Worm (Caenorhabditis elegans) whole organism, early embryonic: Measurements from ENCODE around the gene msp-81.
"Not testable (repeated sequence)": the region's sequence is repeated elsewhere in the genome, so short reads cannot be mapped to it uniquely, and the experiment has no call there.

ENCODE experiments used
- B0310.2 ChIP-seq: sonication (generic microtip); optimal IDR thresholded peaks from 2 replicates; lab custom pipeline; 2016; ENCODE audit warnings: mild to moderate bottlenecking, missing genetic modification characterization, missing compliant biosample characterization
- F13C5.2 ChIP-seq: sonication (generic microtip); optimal IDR thresholded peaks from 2 replicates; lab custom pipeline; 2017; ENCODE audit warnings: mild to moderate bottlenecking, missing genetic modification characterization, inconsistent platforms, missing compliant biosample characterization
- aly-1 ChIP-seq: sonication (generic microtip); optimal IDR thresholded peaks from 2 replicates; lab custom pipeline; 2016; ENCODE audit warnings: missing genetic modification characterization, missing compliant biosample characterization
- ama-1 ChIP-seq: fragments of 150-350 bp; optimal IDR thresholded peaks from 2 replicates; lab custom pipeline; 2014
- ceh-13 ChIP-seq: fragments of 200-800 bp; sonication (Bioruptor generic); optimal IDR thresholded peaks from 2 replicates; lab custom pipeline; 2018; ENCODE audit warnings: mild to moderate bottlenecking, missing genetic modification characterization, missing compliant biosample characterization
- ceh-36 ChIP-seq: sonication (generic microtip); optimal IDR thresholded peaks from 2 replicates; lab custom pipeline; 2016; ENCODE audit warnings: missing genetic modification characterization, inconsistent platforms, missing compliant biosample characterization
- ets-7 ChIP-seq: sonication (generic microtip); optimal IDR thresholded peaks from 2 replicates; lab custom pipeline; 2016; ENCODE audit warnings: missing genotype, missing genetic modification characterization, missing compliant biosample characterization
- flt-1 ChIP-seq: fragments of 200-800 bp; sonication (Bioruptor generic); IDR thresholded peaks from 2 replicates; pipeline ENCODE4 v1.3.6; 2022; ENCODE audit warnings: missing genetic modification characterization, missing compliant biosample characterization
- hmbx-1 ChIP-seq: sonication (generic microtip); optimal IDR thresholded peaks from 2 replicates; lab custom pipeline; 2016; ENCODE audit warnings: mild to moderate bottlenecking, missing genetic modification characterization, missing compliant biosample characterization
- hmg-4 ChIP-seq: fragments of 200-800 bp; sonication (Bioruptor generic); optimal IDR thresholded peaks from 2 replicates; lab custom pipeline; 2018; ENCODE audit warnings: mild to moderate bottlenecking, missing genetic modification characterization, missing compliant biosample characterization
- hnd-1 ChIP-seq: sonication (generic microtip); optimal IDR thresholded peaks from 2 replicates; lab custom pipeline; 2016; ENCODE audit warnings: missing genetic modification characterization, missing compliant biosample characterization
- pes-1 ChIP-seq: fragments of 200-800 bp; sonication (Bioruptor generic); IDR thresholded peaks from 2 replicates; pipeline ENCODE4 v1.3.6; 2022; ENCODE audit warnings: missing genetic modification reagents, missing genetic modification characterization, missing compliant biosample characterization
- scrt-1 ChIP-seq: fragments of 200-800 bp; sonication (Bioruptor generic); IDR thresholded peaks from 2 replicates; pipeline ENCODE4 v1.3.6; 2022; ENCODE audit warnings: missing genetic modification characterization, missing compliant biosample characterization
- sea-1 ChIP-seq: fragments of 200-800 bp; sonication (Bioruptor generic); conservative IDR thresholded peaks from 2 replicates; pipeline ENCODE4 v1.3.6; 2022; ENCODE audit warnings: missing genetic modification characterization, missing compliant biosample characterization
- tbx-11 ChIP-seq: fragments of 200-800 bp; sonication (Bioruptor generic); IDR thresholded peaks from 2 replicates; pipeline ENCODE4 v1.3.6; 2022; ENCODE audit warnings: missing genetic modification characterization, missing compliant biosample characterization
- tbx-37 ChIP-seq: fragments of 200-800 bp; sonication (Bioruptor generic); conservative IDR thresholded peaks from 2 replicates; pipeline ENCODE4 v1.3.6; 2022; ENCODE audit warnings: missing genetic modification reagents, missing genetic modification characterization, missing compliant biosample characterization
- tra-4 ChIP-seq: sonication (generic microtip); optimal IDR thresholded peaks from 2 replicates; lab custom pipeline; 2017; ENCODE audit warnings: missing genetic modification characterization, missing compliant biosample characterization

msp-81 gene

DNA sequence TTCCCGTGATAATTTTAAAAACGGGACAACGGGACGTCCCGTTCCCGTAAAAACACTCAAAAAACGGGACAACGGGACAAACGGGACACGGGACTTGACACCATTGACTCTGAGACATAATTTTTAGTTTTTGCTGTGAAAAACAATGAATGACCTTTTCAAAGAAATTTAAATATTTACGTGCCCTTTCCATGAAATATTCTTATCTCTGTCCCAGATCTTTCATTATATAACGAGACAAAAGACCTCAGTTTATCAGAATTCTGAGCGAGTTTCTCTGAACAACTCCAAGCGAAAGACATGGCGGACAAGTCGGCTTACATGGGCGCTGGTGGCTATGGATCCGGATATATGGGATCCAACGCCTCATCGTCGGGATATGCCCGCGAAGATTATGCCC is 7.5 kb upstream of the msp-81 start, which contains the start of gene nspd-2:
Gene nspd-2 (plus strand): TSS at position 301 of the 400 bp plus-strand sequence.
- TF ChIP-seq ama-1 (lab: Kevin White, UChicago), result no peak
- TF ChIP-seq sea-1 (GFP tag; lab: Robert Waterston, UW), result no peak
- no peak for TF ChIP-seq tbx-11
- TF ChIP-seq scrt-1 (GFP tag; lab: Robert Waterston, UW), result no peak
- no peak for TF ChIP-seq pes-1
- no peak for TF ChIP-seq B0310.2 (tag; lab: Kevin White, UChicago)
- no peak for TF ChIP-seq tbx-37 (GFP tag; lab: Robert Waterston, UW)
- TF ChIP-seq flt-1 (GFP tag; lab: Robert Waterston, UW), result no peak
- no peak for TF ChIP-seq hmg-4 (GFP tag; lab: Kevin White, UChicago)
- TF ChIP-seq ets-7, result no peak
- TF ChIP-seq tra-4 (tag; lab: Kevin White, UChicago), result no peak
- no peak for TF ChIP-seq aly-1 (tag; lab: Kevin White, UChicago)
- TF ChIP-seq ceh-36 (tag; lab: Kevin White, UChicago), result no peak
- no peak for TF ChIP-seq F13C5.2 (tag; lab: Kevin White, UChicago)

DNA sequence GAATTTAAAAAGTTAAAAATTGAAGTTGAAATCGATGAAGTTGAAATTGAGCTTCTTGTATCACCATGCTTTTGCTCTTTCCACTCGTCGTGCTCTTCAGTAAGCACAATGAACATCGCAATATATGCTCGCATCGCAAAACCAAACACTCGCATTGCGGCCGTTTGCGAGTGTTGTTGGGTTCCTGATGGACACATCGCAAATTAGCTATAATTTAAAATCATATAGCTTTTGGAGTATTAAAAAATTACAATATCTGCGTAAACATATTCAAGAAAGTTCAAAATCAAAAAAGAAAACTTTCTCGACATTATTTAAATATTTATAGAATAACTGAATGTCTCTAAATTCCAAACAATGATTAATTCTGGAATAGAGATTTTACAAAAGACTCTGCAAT is 5.9 kb upstream of the msp-81 start, which contains the start of gene K07F5.17:
Gene K07F5.17 (plus strand): TSS at position 301 of the 400 bp plus-strand sequence.
- no peak for TF ChIP-seq tbx-11
- no peak for TF ChIP-seq B0310.2 (tag; lab: Kevin White, UChicago)
- no peak for TF ChIP-seq F13C5.2 (tag; lab: Kevin White, UChicago)
- no peak for TF ChIP-seq aly-1 (tag; lab: Kevin White, UChicago)
- TF ChIP-seq hmg-4 (GFP tag; lab: Kevin White, UChicago), result no peak
- TF ChIP-seq tra-4 (tag; lab: Kevin White, UChicago), result no peak
- TF ChIP-seq hnd-1 (tag; lab: Kevin White, UChicago), result no peak
- no peak for TF ChIP-seq ama-1 (lab: Kevin White, UChicago)
- no peak for TF ChIP-seq hmbx-1

DNA sequence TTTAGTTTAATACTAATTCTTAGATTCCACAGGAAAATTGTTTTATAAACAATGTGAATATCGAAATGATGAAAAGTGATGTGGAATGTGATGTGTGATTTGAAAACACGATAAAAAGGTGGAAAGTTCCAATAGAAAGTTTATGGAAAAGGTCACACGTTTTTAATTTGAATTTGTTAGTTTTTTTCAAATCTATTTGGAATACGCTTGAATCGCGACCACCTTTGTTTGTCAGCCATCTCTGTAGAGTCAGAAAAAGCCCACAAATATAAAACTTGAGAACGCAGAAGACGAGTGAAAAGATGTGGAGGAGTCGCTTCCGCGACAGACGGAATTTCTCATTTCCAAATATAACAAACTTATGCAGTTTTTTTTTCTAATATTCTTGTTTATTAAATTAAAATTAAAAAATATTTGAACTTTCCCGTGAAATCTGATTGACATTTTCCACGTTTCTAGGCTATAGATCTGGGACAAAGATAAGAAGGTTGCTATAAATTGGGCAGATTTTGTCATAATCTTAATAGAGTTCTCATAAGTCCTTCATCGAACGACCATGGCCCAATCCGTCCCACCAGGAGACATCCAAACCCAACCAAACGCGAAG is 4.9 kb upstream of the msp-81 start, which contains the start of the genes kin-24 and msp-56:
Gene kin-24 (minus strand): TSS at position 101 of the 607 bp plus-strand sequence.
Gene msp-56 (plus strand): TSS at position 557 of the 607 bp plus-strand sequence.
- TF ChIP-seq ceh-36 (tag; lab: Kevin White, UChicago), result no peak
- TF ChIP-seq hmbx-1, result no peak
- no peak for TF ChIP-seq tra-4 (tag; lab: Kevin White, UChicago)
- TF ChIP-seq flt-1 (GFP tag; lab: Robert Waterston, UW), result no peak
- no peak for TF ChIP-seq pes-1
- no peak for TF ChIP-seq ets-7
- TF ChIP-seq scrt-1 (GFP tag; lab: Robert Waterston, UW), result no peak
- no peak for TF ChIP-seq sea-1 (GFP tag; lab: Robert Waterston, UW)
- no peak for TF ChIP-seq hmg-4 (GFP tag; lab: Kevin White, UChicago)
- no peak for TF ChIP-seq tbx-37 (GFP tag; lab: Robert Waterston, UW)

DNA sequence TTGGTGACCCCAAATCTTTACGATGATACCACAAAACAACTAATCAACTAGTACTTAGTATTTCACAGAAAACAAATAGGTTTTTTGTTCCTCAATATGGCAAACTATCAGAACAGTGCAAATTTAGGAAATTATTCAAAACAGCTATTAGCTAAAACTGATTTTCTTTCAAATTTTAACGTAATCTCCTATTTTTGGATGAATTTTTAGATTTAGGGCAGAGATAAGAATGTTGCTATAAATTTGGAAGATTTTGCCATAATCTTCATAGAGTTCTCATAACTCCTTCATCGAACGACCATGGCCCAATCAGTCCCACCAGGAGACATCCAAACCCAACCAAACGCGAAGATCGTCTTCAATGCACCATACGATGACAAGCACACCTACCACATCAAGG is 1.1 kb upstream of the msp-81 start, which contains the start of gene msp-10:
Gene msp-10 (plus strand): TSS at position 301 of the 400 bp plus-strand sequence.
- TF ChIP-seq aly-1 (tag; lab: Kevin White, UChicago); flt-1 (GFP tag; lab: Robert Waterston, UW); hnd-1 (tag; lab: Kevin White, UChicago): not testable (repeated sequence)

DNA sequence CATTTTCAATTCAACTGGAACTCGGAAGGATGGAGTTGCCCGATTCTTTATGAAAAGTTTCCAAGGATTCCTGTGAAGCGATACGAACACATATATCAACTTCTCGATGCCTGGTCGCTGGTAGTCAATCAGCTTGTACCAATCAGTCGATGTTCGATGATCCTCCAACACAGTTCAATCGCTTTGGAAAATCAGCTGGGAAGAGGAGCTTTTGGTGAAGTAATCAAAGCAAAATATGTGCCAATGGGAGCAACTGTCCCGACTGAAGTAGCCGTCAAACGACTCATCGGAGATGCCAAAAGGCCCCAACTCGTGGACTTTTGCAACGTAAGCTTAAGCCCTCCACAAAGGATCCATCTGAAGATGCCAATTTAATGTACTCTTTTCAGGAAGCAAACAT is 2.9 kb downstream of the msp-81 start:
- TF ChIP-seq scrt-1 (GFP tag; lab: Robert Waterston, UW) (no peak), hmbx-1 (no peak), hnd-1 (tag; lab: Kevin White, UChicago) (no peak), tra-4 (tag; lab: Kevin White, UChicago) (no peak)

DNA sequence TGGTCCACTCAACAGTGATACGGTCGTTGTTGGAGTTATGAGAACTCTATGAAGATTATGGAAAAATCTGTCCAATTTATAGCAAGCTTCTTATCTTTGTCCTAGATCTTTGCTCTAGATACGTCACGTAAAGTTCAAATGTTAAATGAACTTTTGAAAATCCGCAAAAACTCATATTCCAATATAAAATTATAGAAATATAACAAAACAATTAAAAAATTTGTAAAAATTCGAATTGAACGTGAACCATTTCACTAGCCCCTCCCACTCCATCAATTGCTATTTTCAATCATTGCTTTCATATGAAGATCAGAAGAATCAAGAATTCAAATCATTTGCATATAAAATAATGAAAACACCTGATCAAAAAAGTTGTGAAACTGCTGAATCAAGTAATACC is 3.6 kb downstream of the msp-81 start, which contains the start of gene kin-21:
Gene kin-21 (plus strand): TSS at position 301 of the 400 bp plus-strand sequence.
- TF ChIP-seq F13C5.2 (tag; lab: Kevin White, UChicago) (no peak), aly-1 (tag; lab: Kevin White, UChicago) (no peak), tbx-11 (no peak), hmbx-1 (no peak), flt-1 (GFP tag; lab: Robert Waterston, UW) (no peak), ets-7 (no peak), pes-1 (no peak), hnd-1 (tag; lab: Kevin White, UChicago) (no peak), hmg-4 (GFP tag; lab: Kevin White, UChicago) (no peak), ceh-36 (tag; lab: Kevin White, UChicago) (no peak), ama-1 (lab: Kevin White, UChicago) (no peak), B0310.2 (tag; lab: Kevin White, UChicago) (no peak), tra-4 (tag; lab: Kevin White, UChicago) (no peak), tbx-37 (GFP tag; lab: Robert Waterston, UW) (no peak), scrt-1 (GFP tag; lab: Robert Waterston, UW) (no peak), ceh-13 (GFP tag; lab: Kevin White, UChicago) (no peak), sea-1 (GFP tag; lab: Robert Waterston, UW) (no peak)

DNA sequence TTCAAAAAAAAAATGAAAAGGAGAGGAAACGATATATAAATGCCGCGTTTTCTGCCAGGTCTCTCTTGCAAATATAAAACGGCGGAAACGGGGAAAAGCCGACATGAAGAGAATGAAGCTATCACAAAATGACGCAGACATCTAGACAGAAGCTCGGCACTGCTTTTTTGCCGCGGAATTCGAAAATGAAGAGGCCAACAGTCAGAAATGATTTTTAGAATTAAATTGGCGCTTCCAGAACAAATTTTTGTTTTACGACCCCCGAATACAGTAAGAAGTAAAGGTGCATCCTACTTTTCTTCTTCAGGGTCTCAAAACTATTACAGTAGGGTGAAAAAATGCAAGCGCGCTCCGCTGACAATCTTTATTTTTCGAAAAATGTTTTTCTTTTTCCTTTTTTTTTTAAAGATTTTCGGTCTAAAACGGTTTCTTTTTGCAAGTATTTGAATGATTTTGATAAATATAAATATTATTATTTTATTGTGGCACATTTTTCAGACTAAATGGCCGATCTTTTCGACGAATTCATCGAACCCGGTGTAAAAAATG is 10.9 kb downstream of the msp-81 start, which contains the start of gene mtr-4:
Gene mtr-4 (plus strand): TSS at position 499 of the 549 bp plus-strand sequence.
- TF ChIP-seq scrt-1 (GFP tag; lab: Robert Waterston, UW), result no peak
- TF ChIP-seq sea-1 (GFP tag; lab: Robert Waterston, UW), result no peak
- no peak for TF ChIP-seq aly-1 (tag; lab: Kevin White, UChicago)
- TF ChIP-seq ets-7, result no peak
- no peak for TF ChIP-seq ceh-36 (tag; lab: Kevin White, UChicago)
- TF ChIP-seq tbx-11, result no peak
- TF ChIP-seq pes-1, result no peak
- no peak for TF ChIP-seq hnd-1 (tag; lab: Kevin White, UChicago)
- no peak for TF ChIP-seq tbx-37 (GFP tag; lab: Robert Waterston, UW)
- TF ChIP-seq hmbx-1, result no peak
- TF ChIP-seq ama-1 (lab: Kevin White, UChicago), result no peak
- TF ChIP-seq B0310.2 (tag; lab: Kevin White, UChicago), result no peak
- TF ChIP-seq ceh-13 (GFP tag; lab: Kevin White, UChicago), result no peak
- no peak for TF ChIP-seq F13C5.2 (tag; lab: Kevin White, UChicago)
- no peak for TF ChIP-seq tra-4 (tag; lab: Kevin White, UChicago)
- TF ChIP-seq flt-1 (GFP tag; lab: Robert Waterston, UW), result no peak
